Fruit fly (Drosophila melanogaster): ENCODE data around the gene CG33230.

dm6 chr3L:1602064-1602832, 16.0 kb upstream of the CG33230 start, which contains the start of gene CG12104:
- TF ChIP-seq CTCF (optimal IDR thresholded peaks at IDR 0.05) (no peak), CG8478 (optimal IDR thresholded peaks at IDR 0.05) (no peak)

Measured in S2 (cell line).